Fruit fly (Drosophila melanogaster) whole organism, embryonic: ENCODE measurements around the gene CNPYb.

ENCODE experiments used
- Antp ChIP-seq: fragments of 200-800 bp; sonication (Bioruptor generic); optimal IDR thresholded peaks from 3 replicates; lab custom pipeline; 2016; ENCODE audit warnings: missing biosample characterization, missing genetic modification characterization
- Atf-2 ChIP-seq: fragments of 200-800 bp; sonication (Bioruptor generic); optimal IDR thresholded peaks from 2 replicates; lab custom pipeline; 2016; ENCODE audit warnings: missing biosample characterization, missing genetic modification characterization
- CG10209 ChIP-seq: fragments of 200-800 bp; sonication (Bioruptor generic); optimal IDR thresholded peaks from 3 replicates; lab custom pipeline; 2017; ENCODE audit warnings: missing biosample characterization, mild to moderate bottlenecking, missing genetic modification characterization, missing genetic modification reagents
- CG10565 ChIP-seq: fragments of 200-800 bp; sonication (Bioruptor generic); optimal IDR thresholded peaks from 3 replicates; lab custom pipeline; 2016; ENCODE audit warnings: missing biosample characterization, mild to moderate bottlenecking, missing genetic modification characterization
- CG11456 ChIP-seq: fragments of 200-800 bp; sonication (Bioruptor generic); IDR thresholded peaks from 3 replicates; pipeline ENCODE4 v1.3.6; 2022; ENCODE audit warnings: missing biosample characterization, missing genetic modification characterization
- CG12155 ChIP-seq: fragments of 200-800 bp; sonication (Bioruptor generic); optimal IDR thresholded peaks from 3 replicates; lab custom pipeline; 2016; ENCODE audit warnings: missing biosample characterization, missing genetic modification characterization
- CG13287 ChIP-seq: fragments of 200-800 bp; sonication (Bioruptor generic); IDR thresholded peaks from 2 replicates; pipeline ENCODE4 v1.3.6; 2022; ENCODE audit warnings: missing biosample characterization, missing genetic modification characterization; ENCODE audit not compliant: partially characterized antibody
- CG17328 ChIP-seq: fragments of 200-800 bp; sonication (Bioruptor generic); IDR thresholded peaks from 2 replicates; pipeline ENCODE4 v1.3.6; 2022; ENCODE audit warnings: missing biosample characterization, missing genetic modification characterization
- CG18619 ChIP-seq: fragments of 200-800 bp; sonication (Bioruptor generic); optimal IDR thresholded peaks from 3 replicates; lab custom pipeline; 2017; ENCODE audit warnings: missing biosample characterization, mild to moderate bottlenecking, missing genetic modification characterization
- CG2678 ChIP-seq: fragments of 200-800 bp; sonication (Bioruptor generic); optimal IDR thresholded peaks from 3 replicates; lab custom pipeline; 2019; ENCODE audit warnings: missing biosample characterization, mild to moderate bottlenecking, missing genetic modification characterization, moderate library complexity
- CG2712 ChIP-seq: fragments of 200-800 bp; optimal IDR thresholded peaks from 3 replicates; lab custom pipeline; 2019; ENCODE audit warnings: missing biosample characterization, mild to moderate bottlenecking, missing genetic modification characterization, moderate library complexity
- CG2889 ChIP-seq: fragments of 200-800 bp; sonication (Bioruptor generic); IDR thresholded peaks from 3 replicates; pipeline ENCODE4 v1.3.6; 2022; ENCODE audit warnings: missing biosample characterization, missing genetic modification characterization
- CG3163 ChIP-seq: fragments of 200-800 bp; sonication (Bioruptor generic); optimal IDR thresholded peaks from 3 replicates; lab custom pipeline; 2016; ENCODE audit warnings: missing biosample characterization, missing genetic modification characterization
- CG33213 ChIP-seq: fragments of 200-800 bp; sonication (Bioruptor generic); optimal IDR thresholded peaks from 3 replicates; lab custom pipeline; 2016; ENCODE audit warnings: missing biosample characterization, missing genetic modification characterization
- CG4282 ChIP-seq: fragments of 200-800 bp; sonication (Bioruptor generic); optimal IDR thresholded peaks from 2 replicates; lab custom pipeline; 2016; ENCODE audit warnings: missing biosample characterization, missing genetic modification characterization
- CG6175 ChIP-seq: fragments of 200-800 bp; sonication (Bioruptor generic); IDR thresholded peaks from 3 replicates; pipeline ENCODE4 v1.3.6; 2022; ENCODE audit warnings: missing biosample characterization, missing genetic modification characterization
- CG8089 ChIP-seq: fragments of 200-800 bp; sonication (Bioruptor generic); optimal IDR thresholded peaks from 3 replicates; lab custom pipeline; 2016; ENCODE audit warnings: missing biosample characterization, missing genetic modification characterization
- CG8388 ChIP-seq: fragments of 200-800 bp; sonication (Bioruptor generic); optimal IDR thresholded peaks from 2 replicates; lab custom pipeline; 2019; ENCODE audit warnings: missing biosample characterization, mild to moderate bottlenecking, missing genetic modification characterization, moderate library complexity
- Dll ChIP-seq: fragments of 200-800 bp; sonication (Bioruptor generic); IDR thresholded peaks from 4 replicates; pipeline ENCODE4 v1.3.6; 2022; ENCODE audit warnings: missing biosample characterization, missing genetic modification characterization; ENCODE audit not compliant: partially characterized antibody
- Dp ChIP-seq: fragments of 200-800 bp; sonication (Bioruptor generic); optimal IDR thresholded peaks from 2 replicates; lab custom pipeline; 2018; ENCODE audit warnings: missing biosample characterization, mild to moderate bottlenecking, missing genetic modification characterization, moderate library complexity
- Drgx ChIP-seq: fragments of 200-800 bp; sonication (Bioruptor generic); IDR thresholded peaks from 2 replicates; pipeline ENCODE4 v1.3.6; 2022; ENCODE audit warnings: missing biosample characterization, missing genetic modification characterization
- Fer2 ChIP-seq: fragments of 200-800 bp; sonication (Bioruptor generic); optimal IDR thresholded peaks from 2 replicates; lab custom pipeline; 2018; ENCODE audit warnings: missing biosample characterization, mild to moderate bottlenecking, missing genetic modification characterization, moderate library complexity
- Lpt ChIP-seq: fragments of >200 bp; optimal IDR thresholded peaks from 2 replicates; lab custom pipeline; 2018; ENCODE audit warnings: missing biosample characterization, missing genetic modification characterization
- NFAT ChIP-seq: fragments of 200-800 bp; sonication (Bioruptor generic); IDR thresholded peaks from 2 replicates; pipeline ENCODE4 v1.3.6; 2022; ENCODE audit warnings: missing biosample characterization, missing genetic modification characterization
- Nf-YA ChIP-seq: fragments of 200-800 bp; sonication (Bioruptor generic); IDR thresholded peaks from 2 replicates; pipeline ENCODE4 v1.3.6; 2022; ENCODE audit warnings: missing biosample characterization, missing genetic modification characterization
- Oaz ChIP-seq: fragments of 200-800 bp; sonication (Bioruptor generic); IDR thresholded peaks from 2 replicates; pipeline ENCODE4 v1.3.6; 2022; ENCODE audit warnings: missing biosample characterization, missing genetic modification characterization
- PHDP ChIP-seq: fragments of 200-800 bp; sonication (Bioruptor generic); optimal IDR thresholded peaks from 3 replicates; lab custom pipeline; 2018; ENCODE audit warnings: missing biosample characterization, mild to moderate bottlenecking, missing genetic modification characterization, moderate library complexity
- Stat92E ChIP-seq, 3 experiments: fragments of >200 bp in 2 of 3; fragments of 200-800 bp in 1 of 3; sonication (Bioruptor generic) in 1 of 3; optimal IDR thresholded peaks; 2 replicates each; lab custom pipeline; 2017 to 2019; ENCODE audit warnings: missing biosample characterization in 3 of 3, missing genetic modification characterization in 3 of 3, mild to moderate bottlenecking in 1 of 3, moderate library complexity in 1 of 3
- ase ChIP-seq: fragments of 200-800 bp; sonication (Bioruptor generic); IDR thresholded peaks from 3 replicates; pipeline ENCODE4 v1.3.6; 2022; ENCODE audit warnings: missing biosample characterization, missing genetic modification characterization
- caup ChIP-seq: fragments of 200-800 bp; sonication (Bioruptor generic); optimal IDR thresholded peaks from 3 replicates; lab custom pipeline; 2017; ENCODE audit warnings: missing biosample characterization, mild to moderate bottlenecking, missing genetic modification characterization, moderate library complexity; ENCODE audit not compliant: severe bottlenecking
- chif ChIP-seq, 2 experiments: fragments of 200-800 bp; sonication (Bioruptor generic); optimal IDR thresholded peaks; 3 replicates each; lab custom pipeline; 2016; ENCODE audit warnings: missing biosample characterization in 2 of 2, missing genetic modification characterization in 2 of 2
- crol ChIP-seq: fragments of 200-800 bp; sonication (Bioruptor generic); IDR thresholded peaks from 2 replicates; pipeline ENCODE4 v1.3.6; 2022; ENCODE audit warnings: missing biosample characterization, missing genetic modification characterization
- fru ChIP-seq: fragments of >200 bp; optimal IDR thresholded peaks from 2 replicates; lab custom pipeline; 2017
- ftz-f1 ChIP-seq: fragments of 200-800 bp; sonication (Bioruptor generic); optimal IDR thresholded peaks from 2 replicates; lab custom pipeline; 2016; ENCODE audit warnings: missing biosample characterization, missing genetic modification characterization
- gce ChIP-seq: fragments of 200-800 bp; sonication (Bioruptor generic); IDR thresholded peaks from 3 replicates; pipeline ENCODE4 v1.3.6; 2022; ENCODE audit warnings: missing biosample characterization, missing genetic modification characterization
- gcm ChIP-seq: fragments of 200-800 bp; sonication (Bioruptor generic); optimal IDR thresholded peaks from 2 replicates; lab custom pipeline; 2019; ENCODE audit warnings: missing biosample characterization, mild to moderate bottlenecking, missing genetic modification characterization, moderate library complexity
- hbn ChIP-seq: fragments of 200-800 bp; sonication (Bioruptor generic); IDR thresholded peaks from 2 replicates; pipeline ENCODE4 v1.3.6; 2022; ENCODE audit warnings: missing biosample characterization, missing genetic modification characterization; ENCODE audit not compliant: partially characterized antibody
- her ChIP-seq: fragments of 200-800 bp; sonication (Bioruptor generic); optimal IDR thresholded peaks from 2 replicates; lab custom pipeline; 2016; ENCODE audit warnings: missing biosample characterization, missing genetic modification characterization
- hth ChIP-seq: fragments of >200 bp; optimal IDR thresholded peaks from 2 replicates; lab custom pipeline; 2017; ENCODE audit warnings: inconsistent platforms
- insv ChIP-seq, 2 experiments: fragments of 200-800 bp; sonication (Bioruptor generic); optimal IDR thresholded peaks; 3 replicates each; lab custom pipeline; 2016 to 2018; ENCODE audit warnings: missing biosample characterization in 2 of 2, missing genetic modification characterization in 2 of 2
- ken ChIP-seq: fragments of 200-800 bp; sonication (Bioruptor generic); IDR thresholded peaks from 3 replicates; pipeline ENCODE4 v1.3.6; 2022; ENCODE audit warnings: missing biosample characterization, missing genetic modification characterization
- lilli ChIP-seq: fragments of 200-800 bp; sonication (Bioruptor generic); optimal IDR thresholded peaks from 3 replicates; lab custom pipeline; 2016; ENCODE audit warnings: missing biosample characterization, missing genetic modification characterization
- sens-2 ChIP-seq: fragments of 200-800 bp; sonication (Bioruptor generic); IDR thresholded peaks from 2 replicates; pipeline ENCODE4 v1.3.6; 2022; ENCODE audit warnings: missing biosample characterization, missing genetic modification characterization
- sim ChIP-seq: fragments of 200-800 bp; sonication (Bioruptor generic); IDR thresholded peaks from 2 replicates; pipeline ENCODE4 v1.3.6; 2022; ENCODE audit warnings: missing biosample characterization, missing genetic modification characterization
- sima ChIP-seq: fragments of 200-800 bp; sonication (Bioruptor generic); optimal IDR thresholded peaks from 2 replicates; lab custom pipeline; 2016; ENCODE audit warnings: missing biosample characterization, missing genetic modification characterization
- slou ChIP-seq: fragments of 200-800 bp; sonication (Bioruptor generic); optimal IDR thresholded peaks from 3 replicates; lab custom pipeline; 2016; ENCODE audit warnings: missing biosample characterization, missing genetic modification characterization
- stc ChIP-seq: fragments of 200-800 bp; sonication (Bioruptor generic); IDR thresholded peaks from 2 replicates; pipeline ENCODE4 v1.3.6; 2022; ENCODE audit warnings: missing biosample characterization, missing genetic modification characterization
- tap ChIP-seq: fragments of 200-800 bp; optimal IDR thresholded peaks from 3 replicates; lab custom pipeline; 2019; ENCODE audit warnings: missing biosample characterization, mild to moderate bottlenecking, missing genetic modification characterization, moderate library complexity
- twi ChIP-seq: fragments of 200-800 bp; optimal IDR thresholded peaks from 2 replicates; lab custom pipeline; 2019; ENCODE audit warnings: missing biosample characterization, mild to moderate bottlenecking, missing genetic modification characterization, moderate library complexity
- vvl ChIP-seq: fragments of 200-800 bp; sonication (Bioruptor generic); IDR thresholded peaks from 2 replicates; pipeline ENCODE4 v1.3.6; 2022; ENCODE audit warnings: missing biosample characterization, missing genetic modification characterization
- z ChIP-seq: fragments of 200-800 bp; sonication (Bioruptor generic); IDR thresholded peaks from 3 replicates; pipeline ENCODE4 v1.3.6; 2022; ENCODE audit warnings: missing biosample characterization, missing genetic modification characterization

The CNPYb gene

dm6 chr3L:19087369-19088275 is 8.4 kb downstream of the CNPYb start (continued):
- no peak for TF ChIP-seq z (GFP tag; lab: Robert Waterston, UW)
- TF ChIP-seq Stat92E (GFP tag; optimal IDR thresholded peaks at IDR 0.05; lab: Kevin White, UChicago) = no peak
- TF ChIP-seq PHDP (tag; lab: Kevin White, UChicago) = peak; percentile 45
- TF ChIP-seq tap (tag; lab: Kevin White, UChicago) = peak; percentile 25
- no peak for TF ChIP-seq gce
- TF ChIP-seq Atf-2 (GFP tag; lab: Kevin White, UChicago) = no peak
- TF ChIP-seq ase (GFP tag; lab: Robert Waterston, UW) = 0 out of 3 replicates have a peak, but pooled peaks have one; percentile 18
- no peak for TF ChIP-seq Oaz (GFP tag; lab: Robert Waterston, UW)
- TF ChIP-seq gcm (GFP tag; lab: Kevin White, UChicago) = peak; percentile 46
- TF ChIP-seq her (GFP tag; lab: Kevin White, UChicago) = no peak
- TF ChIP-seq twi (tag; lab: Kevin White, UChicago) = no peak
- TF ChIP-seq hth (lab: Kevin White, UChicago) = no peak
- TF ChIP-seq CG2889 (GFP tag; lab: Robert Waterston, UW) = no peak
- no peak for TF ChIP-seq CG11456 (GFP tag; lab: Robert Waterston, UW)
- TF ChIP-seq CG13287 (GFP tag; lab: Robert Waterston, UW) = no peak
- TF ChIP-seq Nf-YA (GFP tag; lab: Robert Waterston, UW) = no peak
- TF ChIP-seq stc (GFP tag; lab: Robert Waterston, UW) = 0 out of 2 replicates have a peak, but pooled peaks have one; percentile 26
- TF ChIP-seq CG12155 (GFP tag; lab: Kevin White, UChicago) = no peak
- no peak for TF ChIP-seq insv (GFP tag; optimal IDR thresholded peaks at IDR 0.05; lab: Kevin White, UChicago)
- no peak for TF ChIP-seq lilli (GFP tag; lab: Kevin White, UChicago)
- TF ChIP-seq CG4282 (GFP tag; lab: Kevin White, UChicago) = no peak
- TF ChIP-seq crol (GFP tag; lab: Robert Waterston, UW) = no peak
- no peak for TF ChIP-seq caup
- peak; percentile 66 for TF ChIP-seq CG2712 (tag; lab: Kevin White, UChicago)
- TF ChIP-seq CG33213 (GFP tag; lab: Kevin White, UChicago) = no peak
- no peak for TF ChIP-seq CG3163 (GFP tag; lab: Kevin White, UChicago)
- TF ChIP-seq sima (GFP tag; lab: Kevin White, UChicago) = no peak
- TF ChIP-seq CG10565 (GFP tag; lab: Kevin White, UChicago) = no peak
- no peak for TF ChIP-seq vvl
- no peak for TF ChIP-seq chif (GFP tag; optimal IDR thresholded peaks at IDR 0.05; lab: Kevin White, UChicago)
- no peak for TF ChIP-seq ken (GFP tag; lab: Robert Waterston, UW)
- TF ChIP-seq NFAT (GFP tag; lab: Robert Waterston, UW) = no peak
- no peak for TF ChIP-seq sim (GFP tag; lab: Robert Waterston, UW)
- no peak for TF ChIP-seq CG6175 (GFP tag; lab: Robert Waterston, UW)
- peak; percentile 21 for TF ChIP-seq CG18619 (GFP tag; lab: Kevin White, UChicago)
- peak; percentile 44 for TF ChIP-seq CG10209 (GFP tag; lab: Kevin White, UChicago)
- no peak for TF ChIP-seq hbn (GFP tag; lab: Robert Waterston, UW)
- TF ChIP-seq Dp (GFP tag; lab: Kevin White, UChicago) = no peak
- no peak for TF ChIP-seq slou
- TF ChIP-seq fru (lab: Kevin White, UChicago) = no peak
- no peak for TF ChIP-seq sens-2 (GFP tag; lab: Robert Waterston, UW)
- TF ChIP-seq Antp = no peak
- no peak for TF ChIP-seq ftz-f1
- TF ChIP-seq Lpt = no peak
- TF ChIP-seq Fer2 (tag; lab: Kevin White, UChicago) = no peak
- peak; percentile 61 for TF ChIP-seq CG2678 (tag; lab: Kevin White, UChicago)
- TF ChIP-seq CG8089 = no peak
- no peak for TF ChIP-seq Drgx (GFP tag; lab: Robert Waterston, UW)
- TF ChIP-seq CG17328 (GFP tag; lab: Robert Waterston, UW) = no peak
- no peak for TF ChIP-seq Dll (GFP tag; lab: Robert Waterston, UW)
- peak; percentile 37 for TF ChIP-seq CG8388
